Fruit fly (Drosophila melanogaster) whole organism, pupa: Measurements from ENCODE around the gene Jon99Ciii.

ENCODE experiments used
- CG9948 ChIP-seq: fragments of 200-800 bp; sonication (Bioruptor generic); optimal IDR thresholded peaks from 2 replicates; lab custom pipeline; 2018; ENCODE audit warnings: missing biosample characterization, mild to moderate bottlenecking, missing genetic modification characterization, moderate library complexity
- fd96Ca ChIP-seq: fragments of 200-800 bp; sonication (Bioruptor generic); IDR thresholded peaks from 3 replicates; pipeline ENCODE4 v1.3.6; 2022; ENCODE audit warnings: missing biosample characterization, missing genetic modification characterization
- gl ChIP-seq: fragments of 200-800 bp; sonication (Bioruptor generic); optimal IDR thresholded peaks from 2 replicates; lab custom pipeline; 2018; ENCODE audit warnings: missing biosample characterization, mild to moderate bottlenecking, missing genetic modification characterization

DNA sequence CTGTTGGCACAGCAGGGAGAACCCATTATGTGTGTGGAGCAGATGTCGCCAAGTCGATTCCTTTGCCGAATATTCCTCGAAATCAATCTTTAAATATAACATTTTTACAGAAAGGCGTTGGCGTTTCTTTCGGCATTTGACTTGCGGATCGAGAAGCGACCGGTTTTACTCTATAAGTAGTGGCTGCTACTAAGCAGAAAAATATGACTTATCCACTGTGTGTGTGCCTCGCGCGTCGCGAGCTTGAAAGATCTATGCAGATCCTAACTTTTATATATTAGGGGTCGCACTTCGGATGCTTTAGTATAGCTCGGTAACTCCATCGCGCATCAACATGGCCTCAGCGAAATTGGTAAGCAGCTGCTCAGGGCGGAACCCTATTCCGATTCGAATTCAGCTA is 16.9 kb upstream of the Jon99Ciii start, which contains the start of gene CG15515:
- no peak for TF ChIP-seq fd96Ca (GFP tag; lab: Robert Waterston, UW)
- TF ChIP-seq CG9948 (tag; lab: Kevin White, UChicago) = no peak
- no peak for TF ChIP-seq gl (tag; lab: Kevin White, UChicago)
